Comparison of ENCODE assay signal across 6 worm cellular contexts in the genomic region with DNA sequence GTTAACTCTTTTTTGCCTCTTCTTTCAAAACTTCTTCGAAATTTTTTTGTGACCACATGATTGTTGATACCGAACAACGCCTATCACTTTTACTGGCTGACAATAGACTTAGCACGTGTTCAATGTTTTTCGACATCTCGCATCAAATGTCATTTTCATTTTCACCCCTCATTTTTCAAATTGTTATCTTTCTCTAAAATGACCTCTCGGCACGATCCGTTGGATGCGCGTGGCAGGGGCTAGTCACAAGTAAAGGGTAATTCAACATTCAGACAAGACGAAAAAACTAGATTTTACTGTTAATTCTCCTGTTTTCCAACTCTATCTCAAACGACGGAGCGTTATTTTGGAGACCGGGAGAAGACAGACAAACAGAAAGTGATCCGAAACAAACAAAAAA.
TF ChIP-seq lines count a peak whose summit lies in the region.

A gene (plus strand): TSS at position 316 of the 400 bp plus-strand sequence.

TF ChIP-seq in whole organism, L1 larva, 84 proteins besides CTCF, POLR2A, EP300 and RAD21 (continues in another document):
- peak; percentile 85 for TF ChIP-seq nhr-20 (tag; optimal IDR thresholded peaks at IDR 0.05; lab: Kevin White, UChicago)
- TF ChIP-seq grh-1 (GFP tag; IDR thresholded peaks at IDR 0.05; lab: Robert Waterston, UW), result peak; percentile 54; the same call in 1 of the 2 replicates
- TF ChIP-seq lin-39 (tag; optimal IDR thresholded peaks at IDR 0.05; lab: Kevin White, UChicago), result no peak
- TF ChIP-seq snpc-4 (tag; optimal IDR thresholded peaks at IDR 0.05; lab: Kevin White, UChicago), result no peak
- peak; percentile 98 for TF ChIP-seq nhr-85 (tag; lab: Kevin White, UChicago)
- no peak for TF ChIP-seq lin-13 (GFP tag; optimal IDR thresholded peaks at IDR 0.05; lab: Kevin White, UChicago)
- peak; percentile 68 for TF ChIP-seq nhr-19 (GFP tag; conservative IDR thresholded peaks at IDR 0.05; lab: Robert Waterston, UW)
- peak; percentile 77 for TF ChIP-seq vab-15 (tag; optimal IDR thresholded peaks at IDR 0.05; lab: Kevin White, UChicago)
- TF ChIP-seq lin-35 (GFP tag; optimal IDR thresholded peaks at IDR 0.05; lab: Kevin White, UChicago), result peak in 1 of 2 experiments; percentile 72
- peak; percentile 62 for TF ChIP-seq irx-1 (tag; optimal IDR thresholded peaks at IDR 0.05; lab: Kevin White, UChicago)
- TF ChIP-seq lsy-2 (tag; optimal IDR thresholded peaks at IDR 0.05; lab: Kevin White, UChicago), result peak; percentile 19 to 44
- TF ChIP-seq unc-130 (tag; optimal IDR thresholded peaks at IDR 0.05; lab: Kevin White, UChicago), result peak; percentile 77
- peak in 2 of 6 experiments; percentile 67 to 96 for TF ChIP-seq elt-3 (tag; optimal IDR thresholded peaks at IDR 0.05; lab: Kevin White, UChicago)
- TF ChIP-seq mep-1 (tag; optimal IDR thresholded peaks at IDR 0.05; lab: Kevin White, UChicago), result peak; percentile 57

TF ChIP-seq in whole organism, L2 larva, 48 proteins besides CTCF, POLR2A, EP300 and RAD21 (continues in another document):
- TF ChIP-seq nhr-21 (tag; optimal IDR thresholded peaks at IDR 0.05; lab: Kevin White, UChicago) (peak; percentile 40), mab-5 (tag; optimal IDR thresholded peaks at IDR 0.05; lab: Kevin White, UChicago) (no peak), snpc-4 (tag; optimal IDR thresholded peaks at IDR 0.05; lab: Kevin White, UChicago) (no peak), lin-39 (tag; optimal IDR thresholded peaks at IDR 0.05; lab: Kevin White, UChicago) (no peak), unc-62 (GFP tag; optimal IDR thresholded peaks at IDR 0.05; lab: Kevin White, UChicago) (no peak), lsy-2 (tag; optimal IDR thresholded peaks at IDR 0.05; lab: Kevin White, UChicago) (no peak), nhr-6 (tag; optimal IDR thresholded peaks at IDR 0.05; lab: Kevin White, UChicago) (no peak), elt-1 (tag; optimal IDR thresholded peaks at IDR 0.05; lab: Kevin White, UChicago) (no peak), dmd-4 (tag; optimal IDR thresholded peaks at IDR 0.05; lab: Kevin White, UChicago) (no peak), egl-27 (tag; optimal IDR thresholded peaks at IDR 0.05; lab: Kevin White, UChicago) (no peak), unc-55 (GFP tag; optimal IDR thresholded peaks at IDR 0.05; lab: Kevin White, UChicago) (no peak), ztf-4 (tag; optimal IDR thresholded peaks at IDR 0.05; lab: Kevin White, UChicago) (no peak), ZK546.5 (tag; optimal IDR thresholded peaks at IDR 0.05; lab: Kevin White, UChicago) (no peak), nhr-12 (tag; optimal IDR thresholded peaks at IDR 0.05; lab: Kevin White, UChicago) (no peak), blmp-1 (tag; optimal IDR thresholded peaks at IDR 0.05; lab: Kevin White, UChicago; ENCODE audit: insufficient read depth) (peak; percentile 88)

TF ChIP-seq in whole organism, L3 larva, 47 proteins besides CTCF, POLR2A, EP300 and RAD21:
- TF ChIP-seq lin-39 (tag; optimal IDR thresholded peaks at IDR 0.05; lab: Kevin White, UChicago) (no peak), nhr-25 (tag; optimal IDR thresholded peaks at IDR 0.05; lab: Kevin White, UChicago) (peak; percentile 63), nhr-43 (tag; optimal IDR thresholded peaks at IDR 0.05; lab: Kevin White, UChicago; ENCODE audit: poor library complexity, severe bottlenecking) (peak; percentile 12), pqm-1 (tag; optimal IDR thresholded peaks at IDR 0.05; lab: Kevin White, UChicago) (no peak)

TF ChIP-seq in whole organism, L4 larva, 104 proteins besides CTCF, POLR2A, EP300 and RAD21:
- TF ChIP-seq dmd-6 (GFP tag; IDR thresholded peaks at IDR 0.05; lab: Robert Waterston, UW), result peak; percentile 36
- no peak for TF ChIP-seq hif-1 (tag; optimal IDR thresholded peaks at IDR 0.05; lab: Kevin White, UChicago)
- TF ChIP-seq hlh-30 (tag; optimal IDR thresholded peaks at IDR 0.05; lab: Kevin White, UChicago; ENCODE audit: insufficient read depth), result peak; percentile 91
- peak in 1 of 2 experiments; percentile 36 for TF ChIP-seq mdl-1 (tag; optimal IDR thresholded peaks at IDR 0.05; lab: Kevin White, UChicago)
- peak; percentile 40 for TF ChIP-seq nhr-25 (tag; optimal IDR thresholded peaks at IDR 0.05; lab: Kevin White, UChicago; ENCODE audit: borderline replicate concordance, insufficient read depth)
- TF ChIP-seq hlh-11 (tag; optimal IDR thresholded peaks at IDR 0.05; lab: Kevin White, UChicago), result peak; percentile 30
- no peak for TF ChIP-seq zip-2 (tag; optimal IDR thresholded peaks at IDR 0.05; lab: Kevin White, UChicago)
- TF ChIP-seq lsy-2 (tag; optimal IDR thresholded peaks at IDR 0.05; lab: Kevin White, UChicago), result peak in 1 of 2 experiments; percentile 15
- peak; percentile 95 for TF ChIP-seq aha-1 (tag; lab: Kevin White, UChicago)
- TF ChIP-seq mep-1 (tag; optimal IDR thresholded peaks at IDR 0.05; lab: Kevin White, UChicago), result peak; percentile 32
- TF ChIP-seq mxl-3 (GFP tag; optimal IDR thresholded peaks at IDR 0.05; lab: Kevin White, UChicago), result peak; percentile 78
- no peak for TF ChIP-seq ceh-62 (tag; optimal IDR thresholded peaks at IDR 0.05; lab: Kevin White, UChicago)
- TF ChIP-seq dve-1 (tag; optimal IDR thresholded peaks at IDR 0.05; lab: Kevin White, UChicago; ENCODE audit: insufficient read depth), result peak; percentile 24
- TF ChIP-seq set-16 (GFP tag; IDR thresholded peaks at IDR 0.05; lab: Robert Waterston, UW), result no peak
- peak in 1 of 2 experiments; percentile 87 for TF ChIP-seq unc-62 (GFP tag; optimal IDR thresholded peaks at IDR 0.05 in 1 of 2; lab: Kevin White, UChicago)
- no peak for TF ChIP-seq unc-62 (tag; optimal IDR thresholded peaks at IDR 0.05; lab: Kevin White, UChicago)
- TF ChIP-seq nhr-28 (tag; optimal IDR thresholded peaks at IDR 0.05; lab: Kevin White, UChicago), result peak; percentile 48

TF ChIP-seq in whole organism, late embryonic, 69 proteins besides CTCF, POLR2A, EP300 and RAD21:
- peak; percentile 14 for TF ChIP-seq hlh-30 (tag; optimal IDR thresholded peaks at IDR 0.05; lab: Kevin White, UChicago; ENCODE audit: insufficient read depth)
- no peak for TF ChIP-seq nhr-11 (tag; optimal IDR thresholded peaks at IDR 0.05; lab: Kevin White, UChicago)
- no peak for TF ChIP-seq ceh-48 (tag; optimal IDR thresholded peaks at IDR 0.05; lab: Kevin White, UChicago)

TF ChIP-seq in whole organism, young adult, 124 proteins besides CTCF, POLR2A, EP300 and RAD21:
- TF ChIP-seq ceh-91 (GFP tag; IDR thresholded peaks at IDR 0.05; lab: Robert Waterston, UW) (no peak), mel-28 (tag; optimal IDR thresholded peaks at IDR 0.05; lab: Kevin White, UChicago; ENCODE audit: borderline replicate concordance) (no peak), F57C9.4 (tag; optimal IDR thresholded peaks at IDR 0.05; lab: Kevin White, UChicago) (no peak), lin-40 (tag; optimal IDR thresholded peaks at IDR 0.05; lab: Kevin White, UChicago) (peak; percentile 20), T07F8.4 (tag; optimal IDR thresholded peaks at IDR 0.05; lab: Kevin White, UChicago) (no peak), bed-2 (GFP tag; IDR thresholded peaks at IDR 0.05; lab: Robert Waterston, UW) (no peak), lin-35 (GFP tag; optimal IDR thresholded peaks at IDR 0.05; lab: Kevin White, UChicago) (no peak), nhr-27 (tag; optimal IDR thresholded peaks at IDR 0.05; lab: Kevin White, UChicago) (no peak), K11D2.4 (GFP tag; IDR thresholded peaks at IDR 0.05; lab: Robert Waterston, UW) (peak; percentile 24; the same call in 1 of the 2 replicates), hrde-1 (tag; optimal IDR thresholded peaks at IDR 0.05; lab: Kevin White, UChicago; ENCODE audit: borderline replicate concordance) (no peak), ztf-28 (GFP tag; IDR thresholded peaks at IDR 0.05; lab: Robert Waterston, UW) (no peak), snpc-1.1 (tag; optimal IDR thresholded peaks at IDR 0.05; lab: Kevin White, UChicago; ENCODE audit: insufficient read depth) (no peak), lin-26 (GFP tag; IDR thresholded peaks at IDR 0.05; lab: Robert Waterston, UW) (0 out of 2 replicates have a peak, but pooled peaks have one; percentile 47), xnd-1 (tag; optimal IDR thresholded peaks at IDR 0.05; lab: Kevin White, UChicago) (no peak), snpc-3.4 (tag; optimal IDR thresholded peaks at IDR 0.05; lab: Kevin White, UChicago) (no peak), ztf-18 (tag; optimal IDR thresholded peaks at IDR 0.05; lab: Kevin White, UChicago) (no peak), die-1 (tag; optimal IDR thresholded peaks at IDR 0.05; lab: Kevin White, UChicago) (no peak), tlf-1 (GFP tag; optimal IDR thresholded peaks at IDR 0.05; lab: Kevin White, UChicago) (no peak), repo-1 (tag; optimal IDR thresholded peaks at IDR 0.05; lab: Kevin White, UChicago) (no peak), chd-7 (tag; optimal IDR thresholded peaks at IDR 0.05; lab: Kevin White, UChicago) (peak; percentile 29), tbp1 (GFP tag; optimal IDR thresholded peaks at IDR 0.05; lab: Kevin White, UChicago) (no peak), dpff-1 (tag; optimal IDR thresholded peaks at IDR 0.05; lab: Kevin White, UChicago) (no peak), nhr-80 (tag; optimal IDR thresholded peaks at IDR 0.05; lab: Kevin White, UChicago) (no peak), Y56A3A.18 (GFP tag; IDR thresholded peaks at IDR 0.05; lab: Robert Waterston, UW) (no peak), F57A8.1 (GFP tag; optimal IDR thresholded peaks at IDR 0.05; lab: Kevin White, UChicago) (no peak), somi-1 (GFP tag; optimal IDR thresholded peaks at IDR 0.05; lab: Kevin White, UChicago) (peak; percentile 59), hlh-26 (GFP tag; conservative IDR thresholded peaks at IDR 0.05; lab: Robert Waterston, UW) (no peak), pha-4 (tag; optimal IDR thresholded peaks at IDR 0.05; lab: Kevin White, UChicago) (no peak), lag-1 (GFP tag; IDR thresholded peaks at IDR 0.05; lab: Robert Waterston, UW) (no peak), nhr-179 (tag; optimal IDR thresholded peaks at IDR 0.05; lab: Kevin White, UChicago) (no peak), sea-2 (GFP tag; IDR thresholded peaks at IDR 0.05; lab: Robert Waterston, UW) (no peak), F33H1.4 (GFP tag; IDR thresholded peaks at IDR 0.05; lab: Robert Waterston, UW) (no peak), attf-6 (GFP tag; IDR thresholded peaks at IDR 0.05; lab: Robert Waterston, UW) (no peak), cebp-1 (GFP tag; IDR thresholded peaks at IDR 0.05; lab: Robert Waterston, UW) (no peak), cebp-1 (tag; optimal IDR thresholded peaks at IDR 0.05; lab: Kevin White, UChicago) (peak; percentile 27), gei-17 (GFP tag; optimal IDR thresholded peaks at IDR 0.05; lab: Kevin White, UChicago) (no peak), madf-10 (tag; optimal IDR thresholded peaks at IDR 0.05; lab: Kevin White, UChicago) (no peak)
TF ChIP-seq in whole organism, young adult: peak in this region for 6.
